Fruit fly (Drosophila melanogaster) whole organism, embryonic: ENCODE results near the gene CG14054.

ENCODE experiments used
- Blimp-1 ChIP-seq: fragments of 200-800 bp; sonication (Bioruptor generic); optimal IDR thresholded peaks from 3 replicates; lab custom pipeline; 2018; ENCODE audit warnings: missing biosample characterization, missing genetic modification characterization, mild to moderate bottlenecking, moderate library complexity, missing genetic modification reagents
- CG10321 ChIP-seq: fragments of 200-800 bp; sonication (Bioruptor generic); IDR thresholded peaks from 2 replicates; pipeline ENCODE4 v1.3.6; 2022; ENCODE audit warnings: missing biosample characterization, missing genetic modification characterization
- CG11093 ChIP-seq: fragments of 200-800 bp; sonication (Bioruptor generic); IDR thresholded peaks from 3 replicates; pipeline ENCODE4 v1.3.6; 2022; ENCODE audit warnings: missing biosample characterization, missing genetic modification characterization
- CG11456 ChIP-seq: fragments of 200-800 bp; sonication (Bioruptor generic); IDR thresholded peaks from 3 replicates; pipeline ENCODE4 v1.3.6; 2022; ENCODE audit warnings: missing biosample characterization, missing genetic modification characterization
- CG13424 ChIP-seq: fragments of 200-800 bp; sonication (Bioruptor generic); optimal IDR thresholded peaks from 2 replicates; lab custom pipeline; 2019; ENCODE audit warnings: missing biosample characterization, mild to moderate bottlenecking, missing genetic modification characterization, moderate library complexity
- CG17829 ChIP-seq: fragments of 200-800 bp; optimal IDR thresholded peaks from 2 replicates; lab custom pipeline; 2019; ENCODE audit warnings: missing biosample characterization, mild to moderate bottlenecking, missing genetic modification characterization, moderate library complexity
- CG18764 ChIP-seq: fragments of 200-800 bp; sonication (Bioruptor generic); optimal IDR thresholded peaks from 3 replicates; lab custom pipeline; 2016; ENCODE audit warnings: missing biosample characterization, missing genetic modification characterization
- CG2875 ChIP-seq: fragments of 200-800 bp; sonication (Bioruptor generic); optimal IDR thresholded peaks from 2 replicates; lab custom pipeline; 2017; ENCODE audit warnings: missing biosample characterization, mild to moderate bottlenecking, missing genetic modification characterization, missing genetic modification reagents
- CG31365 ChIP-seq: fragments of 200-800 bp; sonication (Bioruptor generic); optimal IDR thresholded peaks from 2 replicates; lab custom pipeline; 2018; ENCODE audit warnings: missing biosample characterization, mild to moderate bottlenecking, missing genetic modification characterization
- CG32772 ChIP-seq: fragments of 200-800 bp; sonication (Bioruptor generic); IDR thresholded peaks from 2 replicates; pipeline ENCODE4 v1.3.6; 2022; ENCODE audit warnings: missing biosample characterization, missing genetic modification characterization
- CG3281 ChIP-seq: fragments of 200-800 bp; sonication (Bioruptor generic); optimal IDR thresholded peaks from 3 replicates; lab custom pipeline; 2017; ENCODE audit warnings: missing biosample characterization, mild to moderate bottlenecking, missing genetic modification characterization
- CG5245 ChIP-seq: fragments of 200-800 bp; sonication (Bioruptor generic); optimal IDR thresholded peaks from 3 replicates; lab custom pipeline; 2016; ENCODE audit warnings: missing biosample characterization, missing genetic modification characterization
- CG6683 ChIP-seq: fragments of 200-800 bp; sonication (Bioruptor generic); optimal IDR thresholded peaks from 2 replicates; lab custom pipeline; 2017; ENCODE audit warnings: missing biosample characterization, mild to moderate bottlenecking, missing genetic modification characterization, missing genetic modification reagents
- CG7556 ChIP-seq: fragments of 200-800 bp; sonication (Bioruptor generic); optimal IDR thresholded peaks from 2 replicates; lab custom pipeline; 2017; ENCODE audit warnings: missing biosample characterization, mild to moderate bottlenecking, missing genetic modification characterization
- CG7987 ChIP-seq: fragments of 200-800 bp; sonication (Bioruptor generic); optimal IDR thresholded peaks from 2 replicates; lab custom pipeline; 2018; ENCODE audit warnings: missing biosample characterization, mild to moderate bottlenecking, missing genetic modification characterization, moderate library complexity
- CG8290 ChIP-seq, 3 experiments: fragments of 200-800 bp; sonication (Bioruptor generic); optimal IDR thresholded peaks; 2 replicates each; lab custom pipeline; 2016 to 2019; ENCODE audit warnings: missing biosample characterization in 3 of 3, missing genetic modification characterization in 3 of 3, mild to moderate bottlenecking in 2 of 3, moderate library complexity in 1 of 3
- Dbx ChIP-seq: fragments of 200-800 bp; sonication (Bioruptor generic); IDR thresholded peaks from 3 replicates; pipeline ENCODE4 v1.3.6; 2022; ENCODE audit warnings: missing biosample characterization, missing genetic modification characterization
- Ets65A ChIP-seq: fragments of 200-800 bp; sonication (Bioruptor generic); peaks from one replicate; lab custom pipeline; 2016; ENCODE audit warnings: missing biosample characterization, missing genetic modification characterization
- HHEX ChIP-seq: fragments of 200-800 bp; sonication (Bioruptor generic); optimal IDR thresholded peaks from 3 replicates; lab custom pipeline; 2017; ENCODE audit warnings: missing biosample characterization, mild to moderate bottlenecking, missing genetic modification characterization, missing genetic modification reagents
- Med ChIP-seq: fragments of 200-800 bp; sonication (Bioruptor generic); peaks from one replicate; lab custom pipeline; 2016; ENCODE audit warnings: missing biosample characterization, missing genetic modification characterization, mild to moderate bottlenecking, inconsistent platforms, moderate library complexity
- Pdp1 ChIP-seq, 2 experiments: fragments of 200-800 bp; sonication (Bioruptor generic); optimal IDR thresholded peaks; 3 replicates each; lab custom pipeline; 2016; ENCODE audit warnings: missing biosample characterization in 2 of 2, missing genetic modification characterization in 2 of 2, mild to moderate bottlenecking in 1 of 2, moderate library complexity in 1 of 2
- Sry-β ChIP-seq: fragments of 200-800 bp; sonication (Bioruptor generic); optimal IDR thresholded peaks from 2 replicates; lab custom pipeline; 2018; ENCODE audit warnings: missing biosample characterization, mild to moderate bottlenecking, missing genetic modification characterization, moderate library complexity
- Ssrp ChIP-seq: fragments of 200-800 bp; sonication (Bioruptor generic); optimal IDR thresholded peaks from 2 replicates; lab custom pipeline; 2018; ENCODE audit warnings: missing biosample characterization, mild to moderate bottlenecking, missing genetic modification characterization, moderate library complexity
- Tbp ChIP-seq: fragments of >200 bp; optimal IDR thresholded peaks from 2 replicates; lab custom pipeline; 2018; ENCODE audit warnings: missing biosample characterization, missing genetic modification characterization
- aop ChIP-seq: fragments of 200-800 bp; sonication (Bioruptor generic); IDR thresholded peaks from 2 replicates; pipeline ENCODE4 v1.3.6; 2022; ENCODE audit warnings: missing biosample characterization, missing genetic modification characterization
- chinmo ChIP-seq: fragments of 200-800 bp; sonication (Bioruptor generic); IDR thresholded peaks from 4 replicates; pipeline ENCODE4 v1.3.6; 2022; ENCODE audit warnings: missing biosample characterization, missing genetic modification characterization; ENCODE audit not compliant: partially characterized antibody
- esg ChIP-seq: fragments of 200-800 bp; sonication (Bioruptor generic); conservative IDR thresholded peaks from 2 replicates; pipeline ENCODE4 v1.3.6; 2022; ENCODE audit warnings: missing biosample characterization, missing genetic modification characterization
- ftz-f1 ChIP-seq: fragments of 200-800 bp; sonication (Bioruptor generic); optimal IDR thresholded peaks from 2 replicates; lab custom pipeline; 2016; ENCODE audit warnings: missing biosample characterization, missing genetic modification characterization
- gcm2 ChIP-seq: fragments of 200-800 bp; sonication (Bioruptor generic); optimal IDR thresholded peaks from 2 replicates; lab custom pipeline; 2016; ENCODE audit warnings: missing biosample characterization, missing genetic modification characterization
- gem ChIP-seq: fragments of 200-800 bp; sonication (Bioruptor generic); optimal IDR thresholded peaks from 2 replicates; lab custom pipeline; 2019; ENCODE audit warnings: missing biosample characterization, mild to moderate bottlenecking, missing genetic modification characterization, moderate library complexity
- kay ChIP-seq: fragments of 200-800 bp; sonication (Bioruptor generic); optimal IDR thresholded peaks from 2 replicates; lab custom pipeline; 2016; ENCODE audit warnings: missing biosample characterization, missing genetic modification characterization
- kni ChIP-seq: fragments of 200-800 bp; sonication (Bioruptor generic); optimal IDR thresholded peaks from 3 replicates; lab custom pipeline; 2017; ENCODE audit warnings: mild to moderate bottlenecking, missing biosample characterization, missing genetic modification reagents, missing genetic modification characterization
- nerfin-2 ChIP-seq: fragments of 200-800 bp; sonication (Bioruptor generic); IDR thresholded peaks from 2 replicates; pipeline ENCODE4 v1.3.6; 2022; ENCODE audit warnings: missing biosample characterization, missing genetic modification characterization; ENCODE audit not compliant: partially characterized antibody
- otp ChIP-seq: fragments of 200-800 bp; sonication (Bioruptor generic); IDR thresholded peaks from 3 replicates; pipeline ENCODE4, ENCODE4 v1.3.6; 2022; ENCODE audit warnings: missing biosample characterization, missing genetic modification characterization
- pzg ChIP-seq: fragments of 200-800 bp; sonication (Bioruptor generic); optimal IDR thresholded peaks from 3 replicates; lab custom pipeline; 2018; ENCODE audit warnings: missing biosample characterization, mild to moderate bottlenecking, missing genetic modification characterization, moderate library complexity
- sd ChIP-seq: fragments of 200-800 bp; sonication (Bioruptor generic); optimal IDR thresholded peaks from 3 replicates; lab custom pipeline; 2018; ENCODE audit warnings: missing biosample characterization, mild to moderate bottlenecking, missing genetic modification characterization, moderate library complexity
- sens ChIP-seq: fragments of 200-800 bp; sonication (Bioruptor generic); peaks from one replicate; lab custom pipeline; 2016; ENCODE audit warnings: missing biosample characterization, missing genetic modification characterization
- so ChIP-seq: fragments of 200-800 bp; sonication (Bioruptor generic); IDR thresholded peaks from 3 replicates; pipeline ENCODE4 v1.3.6; 2022; ENCODE audit warnings: missing biosample characterization, missing genetic modification characterization
- tin ChIP-seq: fragments of 200-800 bp; sonication (Bioruptor generic); optimal IDR thresholded peaks from 3 replicates; lab custom pipeline; 2016; ENCODE audit warnings: missing biosample characterization, missing genetic modification characterization
- usp ChIP-seq: fragments of >200 bp; optimal IDR thresholded peaks from 2 replicates; lab custom pipeline; 2017; ENCODE audit warnings: missing biosample characterization, missing genetic modification characterization
- wdn ChIP-seq: fragments of 200-800 bp; sonication (Bioruptor generic); IDR thresholded peaks from 2 replicates; pipeline ENCODE4 v1.3.6; 2022; ENCODE audit warnings: missing biosample characterization, missing genetic modification characterization
- zf30C ChIP-seq: fragments of 200-800 bp; sonication (Bioruptor generic); optimal IDR thresholded peaks from 3 replicates; lab custom pipeline; 2018; ENCODE audit warnings: missing biosample characterization, mild to moderate bottlenecking, missing genetic modification characterization

Gene CG14054

dm6 chrX:2032821-2033436, 33.2 kb downstream of the CG14054 start (continued):
- TF ChIP-seq pzg (GFP tag; lab: Kevin White, UChicago) (no peak), CG5245 (GFP tag; lab: Kevin White, UChicago) (no peak), CG32772 (GFP tag; lab: Robert Waterston, UW) (no peak), Blimp-1 (GFP tag; lab: Kevin White, UChicago) (no peak), sd (tag; lab: Kevin White, UChicago) (peak; percentile 84), kni (GFP tag; lab: Kevin White, UChicago) (no peak), CG2875 (no peak), CG3281 (GFP tag; lab: Kevin White, UChicago) (no peak), usp (GFP tag; lab: Kevin White, UChicago) (no peak), wdn (GFP tag; lab: Robert Waterston, UW) (no peak), gcm2 (GFP tag; lab: Kevin White, UChicago) (no peak), zf30C (GFP tag; lab: Kevin White, UChicago) (no peak), CG18764 (no peak), tin (no peak), Med (GFP tag; lab: Kevin White, UChicago) (peak; percentile 73), CG6683 (GFP tag; lab: Kevin White, UChicago) (no peak), chinmo (GFP tag; lab: Robert Waterston, UW) (0 out of 4 replicates have a peak, but pooled peaks have one; percentile 48), CG10321 (GFP tag; lab: Robert Waterston, UW) (peak; percentile 82), otp (no peak), CG11093 (GFP tag; lab: Robert Waterston, UW) (no peak), CG11456 (GFP tag; lab: Robert Waterston, UW) (no peak), ftz-f1 (peak; percentile 29), Tbp (no peak), Pdp1 (GFP tag; optimal IDR thresholded peaks at IDR 0.05; lab: Kevin White, UChicago) (peak in 1 of 2 experiments; percentile 59), kay (GFP tag; lab: Kevin White, UChicago) (peak; percentile 64), HHEX (no peak), CG7987 (GFP tag; lab: Kevin White, UChicago) (no peak), aop (no peak), CG13424 (tag; lab: Kevin White, UChicago) (no peak), esg (no peak), CG31365 (tag; lab: Kevin White, UChicago) (no peak)

- TF ChIP-seq Dbx (GFP tag; lab: Robert Waterston, UW) (no peak), so (no peak), gem (tag; lab: Kevin White, UChicago) (no peak), nerfin-2 (no peak), CG8290 (GFP tag; optimal IDR thresholded peaks at IDR 0.05; lab: Kevin White, UChicago) (peak; percentile 32), CG8290 (tag; optimal IDR thresholded peaks at IDR 0.05; lab: Kevin White, UChicago) (no peak), Ets65A (no peak), sens (peak; percentile 59), CG7556 (GFP tag; lab: Kevin White, UChicago) (no peak), CG17829 (tag; lab: Kevin White, UChicago) (no peak), Ssrp (tag; lab: Kevin White, UChicago) (peak; percentile 14), Sry-β (GFP tag; lab: Kevin White, UChicago) (peak; percentile 80)
Measured at dm6 chrX:2032160-2032801, 33.9 kb downstream of the CG14054 start.
